Fruit fly (Drosophila melanogaster): ENCODE results near the gene Ipk2.

DNA sequence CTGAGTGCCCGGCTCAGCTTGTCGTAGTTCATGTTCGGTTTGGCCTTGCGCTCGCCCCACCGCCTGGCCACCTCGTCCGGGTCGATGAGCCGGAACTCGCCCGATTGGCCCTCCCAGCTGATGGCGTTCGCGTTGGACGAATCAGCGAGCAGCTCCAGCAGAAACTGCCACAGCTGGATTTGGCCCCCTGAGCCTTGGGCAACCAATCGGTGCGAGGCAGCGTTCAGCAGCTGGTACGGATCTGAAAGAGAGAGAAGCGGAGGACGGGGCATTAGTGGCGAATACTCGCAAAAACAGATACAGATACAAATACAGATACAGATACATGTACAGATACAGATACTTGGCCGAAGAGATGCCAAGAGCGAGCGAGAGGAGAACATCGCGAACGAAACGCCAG is 26.1 kb downstream of the Ipk2 start:
- TF ChIP-seq CG8478 (optimal IDR thresholded peaks at IDR 0.05) (peak; percentile 34), pan (optimal IDR thresholded peaks at IDR 0.05) (no peak), EcR (GFP tag; optimal IDR thresholded peaks at IDR 0.05) (no peak), usp (GFP tag; optimal IDR thresholded peaks at IDR 0.05) (no peak), psq (optimal IDR thresholded peaks at IDR 0.05) (no peak)
